Worm (Caenorhabditis elegans) whole organism, mixed stage, embryonic: ENCODE measurements around the gene F54C9.11.

ENCODE experiments used
- M03D4.4 ChIP-seq: sonication (generic microtip); optimal IDR thresholded peaks from 2 replicates; lab custom pipeline; 2017; ENCODE audit warnings: mild to moderate bottlenecking, missing genetic modification characterization, missing compliant biosample characterization
- bed-3 ChIP-seq: fragments of 200-800 bp; sonication (Bioruptor generic); optimal IDR thresholded peaks from 3 replicates; lab custom pipeline; 2018; ENCODE audit warnings: mild to moderate bottlenecking, missing genetic modification characterization, moderate library complexity, missing compliant biosample characterization
- blmp-1 ChIP-seq: fragments of 150-350 bp; optimal IDR thresholded peaks from 2 replicates; lab custom pipeline; 2014; ENCODE audit warnings: missing biosample characterization, missing genetic modification characterization
- ceh-39 ChIP-seq: fragments of 150-350 bp; optimal IDR thresholded peaks from 2 replicates; lab custom pipeline; 2014; ENCODE audit warnings: missing biosample characterization, missing genetic modification characterization
- ceh-43 ChIP-seq: fragments of 200-800 bp; sonication (Bioruptor generic); optimal IDR thresholded peaks from 2 replicates; lab custom pipeline; 2018; ENCODE audit warnings: mild to moderate bottlenecking, missing genetic modification characterization, moderate library complexity, missing compliant biosample characterization
- ceh-83 ChIP-seq: fragments of 200-800 bp; sonication (Bioruptor generic); optimal IDR thresholded peaks from 2 replicates; lab custom pipeline; 2018; ENCODE audit warnings: mild to moderate bottlenecking, missing genetic modification characterization, missing compliant biosample characterization
- ces-1 ChIP-seq: fragments of 150-350 bp; optimal IDR thresholded peaks from 2 replicates; lab custom pipeline; 2014; ENCODE audit warnings: missing biosample characterization, missing genetic modification reagents, missing genetic modification characterization
- drap-1 ChIP-seq: fragments of 200-800 bp; sonication (Bioruptor generic); optimal IDR thresholded peaks from 3 replicates; lab custom pipeline; 2018; ENCODE audit warnings: mild to moderate bottlenecking, missing genetic modification characterization, missing compliant biosample characterization
- elt-1 ChIP-seq: sonication (generic microtip); optimal IDR thresholded peaks from 2 replicates; lab custom pipeline; 2017; ENCODE audit warnings: missing genetic modification characterization, mild to moderate bottlenecking, missing compliant biosample characterization, antibody characterized with exemption, moderate library complexity, borderline replicate concordance; ENCODE audit not compliant: insufficient read depth
- elt-3 ChIP-seq: fragments of 150-350 bp; optimal IDR thresholded peaks from 2 replicates; lab custom pipeline; 2014; ENCODE audit warnings: missing biosample characterization, missing genetic modification characterization
- flh-1 ChIP-seq: fragments of 200-800 bp; sonication (Bioruptor generic); optimal IDR thresholded peaks from 2 replicates; lab custom pipeline; 2018; ENCODE audit warnings: mild to moderate bottlenecking, missing genetic modification characterization, moderate library complexity, missing compliant biosample characterization
- ham-2 ChIP-seq: fragments of 200-800 bp; sonication (Bioruptor generic); optimal IDR thresholded peaks from 2 replicates; lab custom pipeline; 2018; ENCODE audit warnings: mild to moderate bottlenecking, missing genetic modification characterization, missing compliant biosample characterization
- hlh-1 ChIP-seq: fragments of 150-350 bp; optimal IDR thresholded peaks from 2 replicates; lab custom pipeline; 2014; ENCODE audit warnings: missing biosample characterization, missing genetic modification reagents, missing genetic modification characterization
- lin-13 ChIP-seq: fragments of 150-350 bp; optimal IDR thresholded peaks from 2 replicates; lab custom pipeline; 2014; ENCODE audit warnings: missing biosample characterization, missing genetic modification characterization
- lin-32 ChIP-seq: fragments of 200-800 bp; sonication (Bioruptor generic); optimal IDR thresholded peaks from 2 replicates; lab custom pipeline; 2018; ENCODE audit warnings: mild to moderate bottlenecking, missing genetic modification characterization, missing compliant biosample characterization
- lsy-2 ChIP-seq: fragments of 150-350 bp; optimal IDR thresholded peaks from 2 replicates; lab custom pipeline; 2014; ENCODE audit warnings: missing biosample characterization, missing genetic modification characterization
- mab-5 ChIP-seq: fragments of 150-350 bp; optimal IDR thresholded peaks from 2 replicates; lab custom pipeline; 2014; ENCODE audit warnings: missing biosample characterization, missing genetic modification characterization
- mep-1 ChIP-seq: fragments of 150-350 bp; optimal IDR thresholded peaks from 2 replicates; lab custom pipeline; 2017; ENCODE audit warnings: missing biosample characterization, missing genetic modification reagents, missing genetic modification characterization, inconsistent platforms
- mls-2 ChIP-seq: sonication (generic microtip); optimal IDR thresholded peaks from 2 replicates; lab custom pipeline; 2016; ENCODE audit warnings: mild to moderate bottlenecking, missing genetic modification characterization, moderate library complexity, missing compliant biosample characterization
- nhr-12 ChIP-seq: fragments of 150-350 bp; optimal IDR thresholded peaks from 2 replicates; lab custom pipeline; 2014; ENCODE audit warnings: missing biosample characterization, missing genetic modification characterization
- nhr-2 ChIP-seq: fragments of 150-350 bp; optimal IDR thresholded peaks from 2 replicates; lab custom pipeline; 2014; ENCODE audit warnings: missing biosample characterization, missing genetic modification characterization
- nhr-237 ChIP-seq: fragments of 150-350 bp; optimal IDR thresholded peaks from 2 replicates; lab custom pipeline; 2014; ENCODE audit warnings: missing biosample characterization, missing genetic modification characterization
- nhr-76 ChIP-seq: sonication (generic microtip); optimal IDR thresholded peaks from 2 replicates; lab custom pipeline; 2017; ENCODE audit warnings: missing biosample characterization, missing genetic modification characterization
- pha-4 ChIP-seq: fragments of 150-350 bp; optimal IDR thresholded peaks from 2 replicates; lab custom pipeline; 2018; ENCODE audit warnings: missing biosample characterization, missing genetic modification reagents, missing genetic modification characterization
- sem-2 ChIP-seq: fragments of 200-800 bp; sonication (Bioruptor generic); optimal IDR thresholded peaks from 2 replicates; lab custom pipeline; 2018; ENCODE audit warnings: mild to moderate bottlenecking, missing genetic modification characterization, missing compliant biosample characterization
- snpc-4 ChIP-seq: fragments of 150-350 bp; optimal IDR thresholded peaks from 2 replicates; lab custom pipeline; 2014; ENCODE audit warnings: missing biosample characterization, missing genetic modification characterization
- sptf-1 ChIP-seq: sonication (generic microtip); optimal IDR thresholded peaks from 2 replicates; lab custom pipeline; 2017; ENCODE audit warnings: mild to moderate bottlenecking, missing genetic modification characterization, moderate library complexity, missing compliant biosample characterization
- tbx-8 ChIP-seq: fragments of 200-800 bp; sonication (Bioruptor generic); optimal IDR thresholded peaks from 2 replicates; lab custom pipeline; 2018; ENCODE audit warnings: mild to moderate bottlenecking, missing genetic modification characterization, moderate library complexity, missing compliant biosample characterization
- unc-120 ChIP-seq: sonication (generic microtip); optimal IDR thresholded peaks from 2 replicates; lab custom pipeline; 2017; ENCODE audit warnings: missing genetic modification characterization, missing compliant biosample characterization; ENCODE audit not compliant: poor library complexity, severe bottlenecking
- unc-39 ChIP-seq: fragments of 150-350 bp; optimal IDR thresholded peaks from 2 replicates; lab custom pipeline; 2014; ENCODE audit warnings: missing biosample characterization, missing genetic modification characterization
- zip-8 ChIP-seq: fragments of 150-350 bp; optimal IDR thresholded peaks from 2 replicates; lab custom pipeline; 2014; ENCODE audit warnings: missing biosample characterization, missing genetic modification characterization

The F54C9.11 gene

ce11 chrII:8583035-8583434 is 1.9 kb downstream of the F54C9.11 start:
- TF ChIP-seq drap-1 (GFP tag; lab: Kevin White, UChicago) = no peak
- TF ChIP-seq sptf-1 = no peak
- TF ChIP-seq ces-1 (GFP tag; lab: Kevin White, UChicago) = no peak
- no peak for TF ChIP-seq unc-39 (tag; lab: Kevin White, UChicago)
- TF ChIP-seq nhr-2 = no peak
- TF ChIP-seq blmp-1 (tag; lab: Kevin White, UChicago) = no peak
- TF ChIP-seq tbx-8 (GFP tag; lab: Kevin White, UChicago) = no peak
- TF ChIP-seq bed-3 (GFP tag; lab: Kevin White, UChicago) = no peak
- TF ChIP-seq ceh-83 = no peak
- TF ChIP-seq mep-1 = no peak
- TF ChIP-seq lin-32 (GFP tag; lab: Kevin White, UChicago) = no peak
- no peak for TF ChIP-seq mls-2 (tag; lab: Kevin White, UChicago)
- TF ChIP-seq nhr-237 (tag; lab: Kevin White, UChicago) = no peak
- no peak for TF ChIP-seq M03D4.4

- TF ChIP-seq ceh-83 (no peak), hlh-1 (tag; lab: Kevin White, UChicago) (no peak), lin-32 (GFP tag; lab: Kevin White, UChicago) (no peak), nhr-237 (tag; lab: Kevin White, UChicago) (no peak), pha-4 (no peak), ceh-43 (GFP tag; lab: Kevin White, UChicago) (no peak), nhr-76 (tag; lab: Kevin White, UChicago) (no peak), drap-1 (GFP tag; lab: Kevin White, UChicago) (no peak), lin-13 (tag; lab: Kevin White, UChicago) (no peak), tbx-8 (GFP tag; lab: Kevin White, UChicago) (no peak), unc-39 (tag; lab: Kevin White, UChicago) (no peak), ces-1 (GFP tag; lab: Kevin White, UChicago) (no peak), flh-1 (GFP tag; lab: Kevin White, UChicago) (no peak), sptf-1 (no peak), snpc-4 (tag; lab: Kevin White, UChicago) (no peak), M03D4.4 (no peak), nhr-2 (no peak), elt-3 (tag; lab: Kevin White, UChicago) (no peak)
Observed at ce11 chrII:8581700-8582099, 3.2 kb downstream of the F54C9.11 start, which contains the start of gene arl-1. arl-1 (plus strand) TSS chrII:8582000.

ce11 chrII:8577509-8578099 is 7.3 kb downstream of the F54C9.11 start, which contains the start of gene F54C9.9:
F54C9.9 (plus strand) TSS chrII:8578049.
- TF ChIP-seq sem-2 (no peak), lsy-2 (tag; lab: Kevin White, UChicago) (peak; percentile 9)

ce11 chrII:8575184-8575583 is 9.7 kb downstream of the F54C9.11 start, which contains the start of gene puf-5:
puf-5 (plus strand) TSS chrII:8575541.
- TF ChIP-seq ces-1 (GFP tag; lab: Kevin White, UChicago) (no peak), ceh-39 (no peak), flh-1 (GFP tag; lab: Kevin White, UChicago) (no peak), elt-3 (tag; lab: Kevin White, UChicago) (no peak), mab-5 (tag; lab: Kevin White, UChicago) (no peak), ham-2 (GFP tag; lab: Kevin White, UChicago) (no peak), lin-32 (GFP tag; lab: Kevin White, UChicago) (no peak), blmp-1 (tag; lab: Kevin White, UChicago) (no peak), nhr-12 (tag; lab: Kevin White, UChicago) (no peak), zip-8 (tag; lab: Kevin White, UChicago) (no peak), drap-1 (GFP tag; lab: Kevin White, UChicago) (no peak), nhr-76 (tag; lab: Kevin White, UChicago) (no peak), mls-2 (tag; lab: Kevin White, UChicago) (no peak), M03D4.4 (no peak), sem-2 (no peak), nhr-237 (tag; lab: Kevin White, UChicago) (no peak), lin-13 (tag; lab: Kevin White, UChicago) (no peak), elt-1 (tag; lab: Kevin White, UChicago) (no peak), unc-120 (tag; lab: Kevin White, UChicago) (no peak)
